Worm (Caenorhabditis elegans): ENCODE data around the gene F58A6.9.

F58A6.9 gene

DNA sequence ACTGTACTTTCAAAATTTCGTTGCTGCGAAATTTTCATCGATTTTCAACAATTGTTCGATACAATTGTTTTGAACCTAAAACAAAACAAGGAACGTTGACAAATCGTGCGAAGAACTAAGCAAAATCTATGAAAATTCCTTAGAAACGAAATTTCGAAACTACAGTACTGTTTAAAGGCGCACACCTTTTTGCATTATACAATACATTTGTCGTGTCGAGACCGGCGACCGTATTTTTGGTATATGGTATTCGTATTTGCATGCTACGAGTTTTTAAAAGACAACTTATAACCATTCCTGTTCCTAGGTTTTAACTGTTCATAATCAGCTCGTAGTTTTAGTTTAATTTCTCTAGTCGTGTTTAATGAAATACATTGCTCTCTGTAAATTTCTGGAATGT lies 19.9 kb upstream of the F58A6.9 start:
- TF ChIP-seq elt-2 (tag; optimal IDR thresholded peaks at IDR 0.05) (peak; percentile 28), ZK546.5 (tag; optimal IDR thresholded peaks at IDR 0.05) (no peak), ama-1 (optimal IDR thresholded peaks at IDR 0.05) (peak; percentile 23), nhr-43 (tag; optimal IDR thresholded peaks at IDR 0.05; ENCODE audit: poor library complexity, severe bottlenecking) (peak; percentile 36), eor-1 (tag; optimal IDR thresholded peaks at IDR 0.05) (no peak)

DNA sequence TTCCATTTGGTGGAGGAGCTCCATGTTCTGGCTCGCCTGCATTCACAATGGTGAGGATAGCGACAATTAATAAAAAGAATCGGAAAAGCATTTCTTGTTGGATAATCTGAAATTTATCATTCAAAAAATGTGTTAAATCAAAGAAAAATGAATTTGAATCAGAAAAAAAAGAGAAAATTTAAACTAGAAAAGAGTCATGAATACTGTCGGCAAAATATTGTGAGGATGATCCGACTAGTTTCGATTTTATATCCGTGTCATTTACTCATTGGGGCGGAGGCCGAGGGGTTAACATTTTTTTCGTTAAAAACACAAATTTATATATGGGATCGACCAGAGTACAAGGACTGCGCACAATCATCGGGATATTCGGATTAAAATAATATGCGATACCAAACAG lies 19.2 kb upstream of the F58A6.9 start, which contains the start of gene C27D6.12:
Gene C27D6.12, minus strand, starts transcription at position 101 of the 400 bp plus-strand sequence.
- TF ChIP-seq fkh-2 (tag; optimal IDR thresholded peaks at IDR 0.05) (no peak), unc-62 (GFP tag; optimal IDR thresholded peaks at IDR 0.05) (no peak), ztf-4 (tag; optimal IDR thresholded peaks at IDR 0.05) (no peak), nhr-12 (tag; optimal IDR thresholded peaks at IDR 0.05) (no peak), unc-39 (tag; optimal IDR thresholded peaks at IDR 0.05) (no peak), mml-1 (tag; optimal IDR thresholded peaks at IDR 0.05) (no peak)

- no peak for TF ChIP-seq unc-39 (tag; optimal IDR thresholded peaks at IDR 0.05)
- TF ChIP-seq lsy-12 (tag; optimal IDR thresholded peaks at IDR 0.05), result no peak
- no peak for TF ChIP-seq lin-15B (tag; optimal IDR thresholded peaks at IDR 0.05)
- no peak for TF ChIP-seq pha-4 (tag; optimal IDR thresholded peaks at IDR 0.05)
- TF ChIP-seq ZK546.5 (tag; optimal IDR thresholded peaks at IDR 0.05), result no peak
- TF ChIP-seq nfya-1 (tag; optimal IDR thresholded peaks at IDR 0.05; ENCODE audit: insufficient read depth), result no peak
- TF ChIP-seq zag-1 (tag; optimal IDR thresholded peaks at IDR 0.05), result no peak
- no peak for TF ChIP-seq aly-2 (tag; optimal IDR thresholded peaks at IDR 0.05)
- TF ChIP-seq sea-2 (GFP tag; optimal IDR thresholded peaks at IDR 0.05), result no peak
- no peak for TF ChIP-seq pqm-1 (tag; optimal IDR thresholded peaks at IDR 0.05)
- TF ChIP-seq elt-1 (tag; optimal IDR thresholded peaks at IDR 0.05), result no peak
- no peak for TF ChIP-seq elt-2 (tag; optimal IDR thresholded peaks at IDR 0.05)
- no peak for TF ChIP-seq egl-5 (tag; optimal IDR thresholded peaks at IDR 0.05)
- no peak for TF ChIP-seq nhr-23 (tag; optimal IDR thresholded peaks at IDR 0.05)
- TF ChIP-seq mdl-1 (tag; optimal IDR thresholded peaks at IDR 0.05), result no peak
- TF ChIP-seq elt-3 (tag; optimal IDR thresholded peaks at IDR 0.05), result no peak
- TF ChIP-seq ceh-9 (tag; optimal IDR thresholded peaks at IDR 0.05), result no peak
- TF ChIP-seq fkh-2 (tag; optimal IDR thresholded peaks at IDR 0.05), result no peak
These were observed 18.3 kb upstream of the F58A6.9 start for ce11 chrII:5176934-5177333.

- no peak for TF ChIP-seq nhr-76 (tag; optimal IDR thresholded peaks at IDR 0.05)
These were observed 15.7 kb upstream of the F58A6.9 start, which contains the start of gene C27D6.3 for ce11 chrII:5174370-5174769. Gene C27D6.3 (minus strand): TSS chrII:5174470.

DNA sequence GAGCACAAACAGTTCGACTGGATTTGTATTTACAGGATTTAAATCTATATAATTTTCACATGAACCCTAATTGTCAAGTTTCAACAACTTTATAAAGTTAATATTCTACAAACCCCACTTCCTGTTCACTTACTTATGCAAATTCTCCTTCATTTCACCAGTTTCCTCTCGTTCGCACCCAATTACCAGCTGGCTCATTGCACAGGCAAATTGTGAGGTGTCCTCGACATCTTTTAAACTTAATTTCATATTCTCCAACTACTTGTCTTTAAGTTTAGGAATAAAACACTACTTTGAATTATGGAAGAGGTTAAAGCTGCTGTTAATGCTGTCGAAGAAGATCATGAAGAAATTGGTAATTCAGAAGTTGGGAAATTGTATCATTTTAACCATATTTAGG lies 13.8 kb upstream of the F58A6.9 start, which contains the start of gene C27D6.1:
Gene C27D6.1, plus strand, starts transcription at position 301 of the 400 bp plus-strand sequence.
- TF ChIP-seq hmg-11 (tag; optimal IDR thresholded peaks at IDR 0.05), result no peak
- TF ChIP-seq fkh-10 (GFP tag; optimal IDR thresholded peaks at IDR 0.05), result no peak
- no peak for TF ChIP-seq nhr-67 (tag; optimal IDR thresholded peaks at IDR 0.05)
- TF ChIP-seq pha-4 (tag; optimal IDR thresholded peaks at IDR 0.05), result no peak
- no peak for TF ChIP-seq nhr-43 (tag; optimal IDR thresholded peaks at IDR 0.05; ENCODE audit: poor library complexity, severe bottlenecking)
- no peak for TF ChIP-seq skn-1 (tag; optimal IDR thresholded peaks at IDR 0.05)
- no peak for TF ChIP-seq unc-62 (GFP tag; optimal IDR thresholded peaks at IDR 0.05)
- TF ChIP-seq ama-1 (optimal IDR thresholded peaks at IDR 0.05), result no peak
- TF ChIP-seq ZK546.5 (tag; optimal IDR thresholded peaks at IDR 0.05), result no peak
- TF ChIP-seq ztf-11 (tag; optimal IDR thresholded peaks at IDR 0.05), result no peak
- TF ChIP-seq mdl-1 (tag; optimal IDR thresholded peaks at IDR 0.05), result no peak
- TF ChIP-seq daf-12 (tag; optimal IDR thresholded peaks at IDR 0.05), result no peak
- TF ChIP-seq elt-2 (tag; optimal IDR thresholded peaks at IDR 0.05), result no peak
- TF ChIP-seq eor-1 (tag; optimal IDR thresholded peaks at IDR 0.05), result no peak
- TF ChIP-seq lin-39 (tag; optimal IDR thresholded peaks at IDR 0.05), result no peak

ce11 chrII:5171610-5172009 lies 12.9 kb upstream of the F58A6.9 start, which contains the start of gene C27D6.15:
Gene C27D6.15 (plus strand): TSS chrII:5171910.
- TF ChIP-seq fkh-2 (tag; optimal IDR thresholded peaks at IDR 0.05) (no peak), nhr-12 (tag; optimal IDR thresholded peaks at IDR 0.05) (no peak), nhr-77 (tag; optimal IDR thresholded peaks at IDR 0.05) (no peak)

All from whole organism, L3 larva.